Worm (Caenorhabditis elegans): Measurements from ENCODE around the gene ints-2.

The ints-2 gene

ce11 chrV:14141846-14142245 lies 43.6 kb upstream of the ints-2 start:
- TF ChIP-seq tbx-8 (GFP tag; optimal IDR thresholded peaks at IDR 0.05) (no peak), ceh-43 (GFP tag; optimal IDR thresholded peaks at IDR 0.05) (no peak), lin-13 (tag; optimal IDR thresholded peaks at IDR 0.05) (no peak), ceh-39 (tag; optimal IDR thresholded peaks at IDR 0.05) (no peak), mep-1 (tag; optimal IDR thresholded peaks at IDR 0.05) (no peak), bed-3 (GFP tag; optimal IDR thresholded peaks at IDR 0.05) (no peak), nhr-28 (tag; optimal IDR thresholded peaks at IDR 0.05) (no peak), lsy-2 (tag; optimal IDR thresholded peaks at IDR 0.05) (no peak), ztf-11 (tag; optimal IDR thresholded peaks at IDR 0.05) (no peak), nhr-237 (tag; optimal IDR thresholded peaks at IDR 0.05) (no peak), pha-4 (tag; optimal IDR thresholded peaks at IDR 0.05) (no peak)

ce11 chrV:14143634-14144033 lies 41.9 kb upstream of the ints-2 start:
- TF ChIP-seq ces-1 (GFP tag; optimal IDR thresholded peaks at IDR 0.05) (peak; percentile 57), lin-13 (tag; optimal IDR thresholded peaks at IDR 0.05) (no peak)

DNA sequence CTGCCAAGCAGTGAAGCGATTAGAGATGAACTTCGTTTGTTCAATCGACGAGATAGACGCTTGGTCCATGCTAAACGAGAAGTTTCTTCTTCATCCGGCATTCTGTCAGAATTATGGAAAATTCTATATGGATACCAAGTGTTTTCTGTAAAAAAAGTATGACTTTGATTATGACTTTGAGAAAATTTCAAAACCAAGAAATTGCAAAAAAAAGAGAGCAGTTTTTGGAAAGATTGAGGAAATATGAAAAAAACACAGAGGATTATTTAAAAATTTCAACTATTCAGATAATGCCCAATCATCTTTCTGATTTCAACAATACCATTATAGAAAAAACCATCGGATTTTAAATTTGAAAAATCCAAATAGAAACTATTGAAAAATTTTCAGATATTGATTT lies 40.2 kb upstream of the ints-2 start, which contains the start of gene par-1:
par-1 (minus strand) TSS at position 101 of the 400 bp plus-strand sequence.
- TF ChIP-seq unc-120 (tag; optimal IDR thresholded peaks at IDR 0.05; ENCODE audit: poor library complexity, severe bottlenecking) (no peak), bed-3 (GFP tag; optimal IDR thresholded peaks at IDR 0.05) (no peak), ceh-83 (GFP tag; optimal IDR thresholded peaks at IDR 0.05) (no peak), mls-2 (tag; optimal IDR thresholded peaks at IDR 0.05) (no peak), unc-62 (GFP tag; optimal IDR thresholded peaks at IDR 0.05) (no peak)

DNA sequence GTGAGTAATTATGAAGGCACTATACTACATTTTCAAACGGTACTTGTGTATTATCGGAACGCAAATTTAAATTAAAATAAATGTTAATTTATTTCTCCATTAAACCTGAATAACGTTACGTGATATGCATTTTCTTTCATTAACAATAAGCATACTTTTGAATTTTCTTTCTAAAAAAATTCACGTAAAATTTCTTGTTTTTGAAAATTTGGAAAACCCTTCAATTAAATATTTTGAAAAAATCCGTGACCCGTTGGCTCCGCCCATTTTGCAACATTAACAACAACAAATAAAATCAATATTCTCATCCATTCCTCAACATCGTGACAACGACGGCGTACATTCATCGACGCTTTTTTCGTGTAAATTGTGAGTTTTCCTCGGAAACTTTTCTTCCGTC lies 39.3 kb upstream of the ints-2 start, which contains the start of gene acs-10:
acs-10 (plus strand) TSS at position 301 of the 400 bp plus-strand sequence.
- TF ChIP-seq ceh-83 (GFP tag; optimal IDR thresholded peaks at IDR 0.05) (no peak), nhr-28 (tag; optimal IDR thresholded peaks at IDR 0.05) (no peak), mep-1 (tag; optimal IDR thresholded peaks at IDR 0.05) (no peak), elt-1 (tag; optimal IDR thresholded peaks at IDR 0.05; ENCODE audit: borderline replicate concordance, insufficient read depth) (no peak), flh-1 (GFP tag; optimal IDR thresholded peaks at IDR 0.05) (no peak), ztf-11 (tag; optimal IDR thresholded peaks at IDR 0.05) (no peak), sem-2 (GFP tag; optimal IDR thresholded peaks at IDR 0.05) (no peak), elt-3 (tag; optimal IDR thresholded peaks at IDR 0.05) (no peak)

- TF ChIP-seq unc-39 (tag; optimal IDR thresholded peaks at IDR 0.05) = no peak
- no peak for TF ChIP-seq pha-4 (tag; optimal IDR thresholded peaks at IDR 0.05)
- TF ChIP-seq elt-1 (tag; optimal IDR thresholded peaks at IDR 0.05; ENCODE audit: borderline replicate concordance, insufficient read depth) = no peak
- TF ChIP-seq nhr-237 (tag; optimal IDR thresholded peaks at IDR 0.05) = no peak
- TF ChIP-seq ces-1 (GFP tag; optimal IDR thresholded peaks at IDR 0.05) = no peak
- TF ChIP-seq mep-1 (tag; optimal IDR thresholded peaks at IDR 0.05) = no peak
- TF ChIP-seq nhr-76 (tag; optimal IDR thresholded peaks at IDR 0.05) = no peak
- TF ChIP-seq elt-3 (tag; optimal IDR thresholded peaks at IDR 0.05) = no peak
- TF ChIP-seq M03D4.4 (tag; optimal IDR thresholded peaks at IDR 0.05) = no peak
- no peak for TF ChIP-seq tbx-8 (GFP tag; optimal IDR thresholded peaks at IDR 0.05)
- TF ChIP-seq snpc-4 (tag; optimal IDR thresholded peaks at IDR 0.05) = no peak
- no peak for TF ChIP-seq nhr-2 (tag; optimal IDR thresholded peaks at IDR 0.05)
Measured at ce11 chrV:14147114-14147513, 38.4 kb upstream of the ints-2 start.

- TF ChIP-seq lsy-2 (tag; optimal IDR thresholded peaks at IDR 0.05) (no peak), ceh-39 (tag; optimal IDR thresholded peaks at IDR 0.05) (no peak), elt-3 (tag; optimal IDR thresholded peaks at IDR 0.05) (no peak), bed-3 (GFP tag; optimal IDR thresholded peaks at IDR 0.05) (no peak), tbx-8 (GFP tag; optimal IDR thresholded peaks at IDR 0.05) (no peak), nhr-237 (tag; optimal IDR thresholded peaks at IDR 0.05) (no peak), flh-1 (GFP tag; optimal IDR thresholded peaks at IDR 0.05) (no peak), zip-8 (tag; optimal IDR thresholded peaks at IDR 0.05) (no peak), snpc-4 (tag; optimal IDR thresholded peaks at IDR 0.05) (no peak), ceh-43 (GFP tag; optimal IDR thresholded peaks at IDR 0.05) (no peak), nhr-12 (tag; optimal IDR thresholded peaks at IDR 0.05) (no peak), blmp-1 (tag; optimal IDR thresholded peaks at IDR 0.05) (no peak), hlh-1 (tag; optimal IDR thresholded peaks at IDR 0.05) (no peak), mab-5 (tag; optimal IDR thresholded peaks at IDR 0.05) (no peak), sptf-1 (tag; optimal IDR thresholded peaks at IDR 0.05) (no peak), drap-1 (GFP tag; optimal IDR thresholded peaks at IDR 0.05) (no peak), mep-1 (tag; optimal IDR thresholded peaks at IDR 0.05) (no peak), nhr-2 (tag; optimal IDR thresholded peaks at IDR 0.05) (no peak), ztf-11 (tag; optimal IDR thresholded peaks at IDR 0.05) (no peak)
Measured at ce11 chrV:14149125-14149524, 36.4 kb upstream of the ints-2 start.

Data from whole organism, mixed stage, embryonic.